Fruit fly (Drosophila melanogaster) whole organism, embryonic: ENCODE data around the gene Ugt37C2.

Experiments used
- Awh ChIP-seq: fragments of 200-800 bp; sonication (Bioruptor generic); IDR thresholded peaks from 2 replicates; pipeline ENCODE4, ENCODE4 v1.3.6; 2022; ENCODE audit warnings: missing biosample characterization, missing genetic modification characterization
- CG10267 ChIP-seq: fragments of 200-800 bp; sonication (Bioruptor generic); optimal IDR thresholded peaks from 2 replicates; lab custom pipeline; 2018; ENCODE audit warnings: missing biosample characterization, mild to moderate bottlenecking, missing genetic modification characterization, moderate library complexity
- CG10431 ChIP-seq: fragments of 200-800 bp; sonication (Bioruptor generic); optimal IDR thresholded peaks from 3 replicates; lab custom pipeline; 2018; ENCODE audit warnings: missing biosample characterization, mild to moderate bottlenecking, missing genetic modification characterization
- CG11504 ChIP-seq: fragments of 200-800 bp; sonication (Bioruptor generic); optimal IDR thresholded peaks from 3 replicates; lab custom pipeline; 2019; ENCODE audit warnings: missing biosample characterization, mild to moderate bottlenecking, missing genetic modification characterization, moderate library complexity
- CG13123 ChIP-seq: fragments of 200-800 bp; sonication (Bioruptor generic); optimal IDR thresholded peaks from 2 replicates; lab custom pipeline; 2016; ENCODE audit warnings: missing biosample characterization, missing genetic modification characterization
- CG13775 ChIP-seq: fragments of 200-800 bp; sonication (Bioruptor generic); optimal IDR thresholded peaks from 3 replicates; lab custom pipeline; 2017; ENCODE audit warnings: missing biosample characterization, mild to moderate bottlenecking, missing genetic modification characterization
- CG14710 ChIP-seq: fragments of 200-800 bp; sonication (Bioruptor generic); optimal IDR thresholded peaks from 3 replicates; lab custom pipeline; 2019; ENCODE audit warnings: missing biosample characterization, mild to moderate bottlenecking, missing genetic modification characterization, moderate library complexity
- CG18011 ChIP-seq: fragments of 200-800 bp; sonication (Bioruptor generic); optimal IDR thresholded peaks from 2 replicates; lab custom pipeline; 2017; ENCODE audit warnings: missing biosample characterization, missing genetic modification characterization, mild to moderate bottlenecking, moderate library complexity, missing genotype
- CG18262 ChIP-seq: fragments of 200-800 bp; optimal IDR thresholded peaks from 3 replicates; lab custom pipeline; 2019; ENCODE audit warnings: missing biosample characterization, mild to moderate bottlenecking, missing genetic modification characterization, moderate library complexity
- CG2116 ChIP-seq: fragments of 200-800 bp; sonication (Bioruptor generic); optimal IDR thresholded peaks from 3 replicates; lab custom pipeline; 2018; ENCODE audit warnings: missing biosample characterization, mild to moderate bottlenecking, missing genetic modification characterization
- CG2678 ChIP-seq: fragments of 200-800 bp; sonication (Bioruptor generic); optimal IDR thresholded peaks from 3 replicates; lab custom pipeline; 2019; ENCODE audit warnings: missing biosample characterization, mild to moderate bottlenecking, missing genetic modification characterization, moderate library complexity
- CG4404 ChIP-seq: fragments of 200-800 bp; sonication (Bioruptor generic); IDR thresholded peaks from 2 replicates; pipeline ENCODE4 v1.3.6; 2022; ENCODE audit warnings: missing biosample characterization, missing genetic modification characterization
- CG4820 ChIP-seq: fragments of 200-800 bp; sonication (Bioruptor generic); optimal IDR thresholded peaks from 3 replicates; lab custom pipeline; 2016; ENCODE audit warnings: missing biosample characterization, missing genetic modification characterization
- CG7271 ChIP-seq: fragments of 200-800 bp; sonication (Bioruptor generic); optimal IDR thresholded peaks from 2 replicates; lab custom pipeline; 2018; ENCODE audit warnings: missing biosample characterization, mild to moderate bottlenecking, missing genetic modification characterization, moderate library complexity
- CG7357 ChIP-seq: fragments of 200-800 bp; sonication (Bioruptor generic); IDR thresholded peaks from 3 replicates; pipeline ENCODE4 v1.3.6; 2022; ENCODE audit warnings: missing biosample characterization, missing genetic modification characterization
- CG8388 ChIP-seq: fragments of 200-800 bp; sonication (Bioruptor generic); optimal IDR thresholded peaks from 2 replicates; lab custom pipeline; 2019; ENCODE audit warnings: missing biosample characterization, mild to moderate bottlenecking, missing genetic modification characterization, moderate library complexity
- CG9797 ChIP-seq: fragments of 200-800 bp; sonication (Bioruptor generic); optimal IDR thresholded peaks from 3 replicates; lab custom pipeline; 2018; ENCODE audit warnings: missing biosample characterization, mild to moderate bottlenecking, missing genetic modification characterization
- CG9932 ChIP-seq: fragments of 200-800 bp; sonication (Bioruptor generic); IDR thresholded peaks from 2 replicates; pipeline ENCODE4 v1.3.6; 2022; ENCODE audit warnings: missing biosample characterization, missing genetic modification characterization
- CrebB ChIP-seq: fragments of 200-800 bp; sonication (Bioruptor generic); optimal IDR thresholded peaks from 3 replicates; lab custom pipeline; 2018; ENCODE audit warnings: missing biosample characterization, mild to moderate bottlenecking, missing genetic modification characterization
- Dbx ChIP-seq: fragments of 200-800 bp; sonication (Bioruptor generic); IDR thresholded peaks from 3 replicates; pipeline ENCODE4 v1.3.6; 2022; ENCODE audit warnings: missing biosample characterization, missing genetic modification characterization
- Dip3 ChIP-seq: fragments of 200-800 bp; sonication (Bioruptor generic); optimal IDR thresholded peaks from 3 replicates; lab custom pipeline; 2016; ENCODE audit warnings: missing biosample characterization, missing genetic modification characterization
- Kr ChIP-seq: fragments of 200-800 bp; sonication (Bioruptor generic); optimal IDR thresholded peaks from 2 replicates; lab custom pipeline; 2017; ENCODE audit warnings: missing biosample characterization, mild to moderate bottlenecking, missing genetic modification characterization
- Lpt ChIP-seq: fragments of >200 bp; optimal IDR thresholded peaks from 2 replicates; lab custom pipeline; 2018; ENCODE audit warnings: missing biosample characterization, missing genetic modification characterization
- NC2α ChIP-seq: fragments of 200-800 bp; sonication (Bioruptor generic); optimal IDR thresholded peaks from 2 replicates; lab custom pipeline; 2016; ENCODE audit warnings: missing biosample characterization, missing genetic modification characterization
- NC2β ChIP-seq: fragments of 200-800 bp; sonication (Bioruptor generic); optimal IDR thresholded peaks from 2 replicates; lab custom pipeline; 2016; ENCODE audit warnings: missing biosample characterization, missing genetic modification characterization
- Nf-YA ChIP-seq: fragments of 200-800 bp; sonication (Bioruptor generic); IDR thresholded peaks from 2 replicates; pipeline ENCODE4 v1.3.6; 2022; ENCODE audit warnings: missing biosample characterization, missing genetic modification characterization
- Nf-YB ChIP-seq: fragments of 200-800 bp; sonication (Bioruptor generic); optimal IDR thresholded peaks from 3 replicates; lab custom pipeline; 2019; ENCODE audit warnings: missing biosample characterization, mild to moderate bottlenecking, missing genetic modification characterization, moderate library complexity
- Poxn ChIP-seq: fragments of 200-800 bp; sonication (Bioruptor generic); IDR thresholded peaks from 2 replicates; pipeline ENCODE4 v1.3.6; 2022; ENCODE audit warnings: missing biosample characterization, missing genetic modification characterization
- ab ChIP-seq: fragments of 200-800 bp; sonication (Bioruptor generic); optimal IDR thresholded peaks from 2 replicates; lab custom pipeline; 2016; ENCODE audit warnings: missing biosample characterization, missing genetic modification characterization
- al ChIP-seq: fragments of 200-800 bp; sonication (Bioruptor generic); IDR thresholded peaks from 2 replicates; pipeline ENCODE4 v1.3.6; 2022; ENCODE audit warnings: missing biosample characterization, missing genetic modification characterization
- chm ChIP-seq: fragments of 200-800 bp; sonication (Bioruptor generic); IDR thresholded peaks from 2 replicates; pipeline ENCODE4 v1.3.6; 2022; ENCODE audit warnings: missing biosample characterization, missing genetic modification characterization
- ci ChIP-seq: fragments of 200-800 bp; sonication (Bioruptor generic); IDR thresholded peaks from 3 replicates; pipeline ENCODE4 v1.3.6; 2022; ENCODE audit warnings: missing biosample characterization, missing genetic modification characterization
- da ChIP-seq: fragments of 200-800 bp; sonication (Bioruptor generic); optimal IDR thresholded peaks from 2 replicates; lab custom pipeline; 2016; ENCODE audit warnings: missing biosample characterization, missing genetic modification characterization
- dmrt11E ChIP-seq: fragments of 200-800 bp; sonication (Bioruptor generic); optimal IDR thresholded peaks from 3 replicates; lab custom pipeline; 2018; ENCODE audit warnings: missing biosample characterization, mild to moderate bottlenecking, missing genetic modification characterization, moderate library complexity
- eve ChIP-seq, 2 experiments: fragments of >200 bp; optimal IDR thresholded peaks; 2 replicates each; lab custom pipeline; 2017; ENCODE audit warnings: missing biosample characterization in 2 of 2, missing genetic modification characterization in 2 of 2
- fru ChIP-seq: fragments of >200 bp; optimal IDR thresholded peaks from 2 replicates; lab custom pipeline; 2017
- fu2 ChIP-seq: fragments of 200-800 bp; sonication (Bioruptor generic); optimal IDR thresholded peaks from 2 replicates; lab custom pipeline; 2016; ENCODE audit warnings: missing biosample characterization, missing genetic modification characterization
- gce ChIP-seq: fragments of 200-800 bp; sonication (Bioruptor generic); IDR thresholded peaks from 3 replicates; pipeline ENCODE4 v1.3.6; 2022; ENCODE audit warnings: missing biosample characterization, missing genetic modification characterization
- hkb ChIP-seq, 2 experiments: fragments of 200-800 bp in 1 of 2; fragments of >200 bp in 1 of 2; sonication (Bioruptor generic) in 1 of 2; IDR thresholded peaks in 1 of 2; optimal IDR thresholded peaks in 1 of 2; 2 replicates each; pipeline versions ENCODE4 v1.3.6 to Lab custom; 2017 to 2022; ENCODE audit warnings: missing biosample characterization in 1 of 2, missing genetic modification characterization in 1 of 2
- kay ChIP-seq: fragments of 200-800 bp; sonication (Bioruptor generic); optimal IDR thresholded peaks from 2 replicates; lab custom pipeline; 2016; ENCODE audit warnings: missing biosample characterization, missing genetic modification characterization
- ken ChIP-seq: fragments of 200-800 bp; sonication (Bioruptor generic); IDR thresholded peaks from 3 replicates; pipeline ENCODE4 v1.3.6; 2022; ENCODE audit warnings: missing biosample characterization, missing genetic modification characterization
- knrl ChIP-seq: fragments of 200-800 bp; sonication (Bioruptor generic); IDR thresholded peaks from 3 replicates; pipeline ENCODE4 v1.3.6; 2022; ENCODE audit warnings: missing biosample characterization, missing genetic modification characterization; ENCODE audit not compliant: partially characterized antibody
- mirr ChIP-seq: fragments of 200-800 bp; sonication (Bioruptor generic); optimal IDR thresholded peaks from 3 replicates; lab custom pipeline; 2018; ENCODE audit warnings: missing biosample characterization, mild to moderate bottlenecking, missing genetic modification characterization
- p53 ChIP-seq: fragments of 200-800 bp; sonication (Bioruptor generic); optimal IDR thresholded peaks from 2 replicates; lab custom pipeline; 2016; ENCODE audit warnings: missing biosample characterization, missing genetic modification characterization
- pfk ChIP-seq: fragments of 200-800 bp; sonication (Bioruptor generic); optimal IDR thresholded peaks from 2 replicates; lab custom pipeline; 2018; ENCODE audit warnings: missing biosample characterization, mild to moderate bottlenecking, missing genetic modification characterization, moderate library complexity
- psq ChIP-seq: fragments of 200-800 bp; sonication (Bioruptor generic); optimal IDR thresholded peaks from 2 replicates; lab custom pipeline; 2017; ENCODE audit warnings: missing biosample characterization, missing genetic modification characterization
- run ChIP-seq: fragments of 200-800 bp; sonication (Bioruptor generic); optimal IDR thresholded peaks from 3 replicates; lab custom pipeline; 2018; ENCODE audit warnings: missing biosample characterization, mild to moderate bottlenecking, missing genetic modification characterization
- tup ChIP-seq: fragments of 200-800 bp; sonication (Bioruptor generic); optimal IDR thresholded peaks from 2 replicates; lab custom pipeline; 2016; ENCODE audit warnings: missing biosample characterization, mild to moderate bottlenecking, missing genetic modification characterization, moderate library complexity
- vfl ChIP-seq: fragments of 200-800 bp; sonication (Bioruptor generic); optimal IDR thresholded peaks from 2 replicates; lab custom pipeline; 2016; ENCODE audit warnings: missing biosample characterization, missing genetic modification characterization

Gene Ugt37C2

DNA sequence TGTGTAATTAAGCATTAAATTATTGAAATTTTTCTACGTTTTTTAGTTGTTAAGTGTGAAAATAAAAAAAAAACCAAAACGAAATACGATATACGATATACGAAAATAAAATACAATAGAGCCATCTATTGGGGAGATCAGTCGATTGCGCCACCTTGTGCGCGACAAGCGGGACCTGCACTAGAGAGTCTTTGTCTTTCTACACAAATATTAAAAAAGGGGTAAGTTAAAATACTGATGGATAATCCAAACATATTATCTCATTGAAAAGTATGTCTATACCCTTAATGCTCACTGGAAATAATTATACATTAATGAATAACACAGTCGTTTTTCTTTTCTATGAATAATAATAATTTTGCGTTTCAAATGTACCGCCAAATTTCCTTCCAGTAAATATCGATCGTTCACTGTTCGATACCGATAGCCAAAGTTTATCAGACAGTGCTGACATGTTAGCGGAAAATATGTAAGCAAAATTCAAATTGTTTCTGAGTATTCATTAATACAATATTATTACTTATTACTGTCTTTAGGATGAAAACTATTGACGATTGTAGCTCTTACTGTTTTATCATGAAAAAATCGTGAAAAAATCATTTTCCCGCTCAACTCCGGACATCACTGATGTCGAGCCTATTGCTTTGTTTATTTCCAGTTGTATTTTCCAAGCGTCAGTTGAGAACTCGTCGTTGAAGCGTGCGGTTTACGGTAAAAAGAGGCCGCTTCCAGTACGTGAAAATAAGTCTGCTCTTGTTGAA is 22.2 kb downstream of the Ugt37C2 start, which contains the start of gene mdy (continued):
- TF ChIP-seq ken = peak; percentile 60; the same call in 1 of the 3 replicates
- TF ChIP-seq CG13123 = peak; percentile 13
- TF ChIP-seq Lpt (GFP tag; lab: Kevin White, UChicago) = no peak
- TF ChIP-seq Dip3 (GFP tag; lab: Kevin White, UChicago) = peak; percentile 0
- no peak; the same call in 1 of the 2 replicates for TF ChIP-seq chm (GFP tag; lab: Robert Waterston, UW)
- TF ChIP-seq CG18011 = peak; percentile 52
- TF ChIP-seq CG10431 (GFP tag; lab: Kevin White, UChicago) = no peak
- TF ChIP-seq CG13775 (GFP tag; lab: Kevin White, UChicago) = peak; percentile 71
- TF ChIP-seq CG4404 = no peak
- TF ChIP-seq Poxn (GFP tag; lab: Robert Waterston, UW) = 0 out of 2 replicates have a peak, but pooled peaks have one; percentile 5
- peak; percentile 66 for TF ChIP-seq ci (GFP tag; lab: Robert Waterston, UW)
- peak; percentile 65 for TF ChIP-seq CG11504 (tag; lab: Kevin White, UChicago)
- no peak for TF ChIP-seq CrebB (tag; lab: Kevin White, UChicago)
- TF ChIP-seq kay (GFP tag; lab: Kevin White, UChicago) = peak; percentile 58
- TF ChIP-seq CG4820 (GFP tag; lab: Kevin White, UChicago) = peak; percentile 43
- peak; percentile 23 for TF ChIP-seq Nf-YB (GFP tag; lab: Kevin White, UChicago)
- peak; percentile 63 for TF ChIP-seq CG9932 (GFP tag; lab: Robert Waterston, UW)
- TF ChIP-seq dmrt11E (tag; lab: Kevin White, UChicago) = peak; percentile 52
- TF ChIP-seq Nf-YA (GFP tag; lab: Robert Waterston, UW) = peak; percentile 55; the same call in 1 of the 2 replicates
- no peak for TF ChIP-seq hkb (optimal IDR thresholded peaks at IDR 0.05; lab: Kevin White, UChicago)
- peak; percentile 57; the same call in 1 of the 2 replicates for TF ChIP-seq hkb (GFP tag; IDR thresholded peaks at IDR 0.05; lab: Robert Waterston, UW)
- 0 out of 2 replicates have a peak, but pooled peaks have one; percentile 13 for TF ChIP-seq Awh
- TF ChIP-seq gce (GFP tag; lab: Robert Waterston, UW) = peak; percentile 29; the same call in 1 of the 3 replicates
- TF ChIP-seq CG18262 (tag; lab: Kevin White, UChicago) = peak; percentile 68
- peak; percentile 52 for TF ChIP-seq CG8388 (GFP tag; lab: Kevin White, UChicago)
- peak; percentile 6 for TF ChIP-seq NC2α (GFP tag; lab: Kevin White, UChicago)
- no peak; the same call in 1 of the 3 replicates for TF ChIP-seq knrl
- TF ChIP-seq CG14710 (tag; lab: Kevin White, UChicago) = peak; percentile 58
- TF ChIP-seq p53 = no peak
- TF ChIP-seq Dbx (GFP tag; lab: Robert Waterston, UW) = peak; percentile 49; the same call in 1 of the 3 replicates
- no peak for TF ChIP-seq psq (GFP tag; lab: Kevin White, UChicago)
- no peak for TF ChIP-seq run
- no peak for TF ChIP-seq mirr (GFP tag; lab: Kevin White, UChicago)
- TF ChIP-seq tup (GFP tag; lab: Kevin White, UChicago) = peak; percentile 29
- peak; percentile 62 for TF ChIP-seq vfl (GFP tag; lab: Kevin White, UChicago)
- TF ChIP-seq CG2678 (tag; lab: Kevin White, UChicago) = no peak
- peak; percentile 19 for TF ChIP-seq CG9797
- peak in 1 of 2 experiments; percentile 45 for TF ChIP-seq eve (GFP tag; optimal IDR thresholded peaks at IDR 0.05; lab: Kevin White, UChicago)
- TF ChIP-seq ab (GFP tag; lab: Kevin White, UChicago) = peak; percentile 36
- TF ChIP-seq CG7271 (tag; lab: Kevin White, UChicago) = no peak
- no peak for TF ChIP-seq fru (lab: Kevin White, UChicago)
- TF ChIP-seq da (GFP tag; lab: Kevin White, UChicago) = no peak
- peak; percentile 70 for TF ChIP-seq al (GFP tag; lab: Robert Waterston, UW)
- no peak for TF ChIP-seq CG7357
- peak; percentile 52 for TF ChIP-seq fu2
- TF ChIP-seq pfk (GFP tag; lab: Kevin White, UChicago) = no peak
- TF ChIP-seq NC2β (GFP tag; lab: Kevin White, UChicago) = peak; percentile 37
- TF ChIP-seq CG2116 (GFP tag; lab: Kevin White, UChicago) = peak; percentile 74
- TF ChIP-seq Kr (GFP tag; lab: Kevin White, UChicago) = peak; percentile 97
- TF ChIP-seq CG10267 = peak; percentile 62
